Fruit fly (Drosophila melanogaster): ENCODE measurements around the gene CG3597.

Gene CG3597

DNA sequence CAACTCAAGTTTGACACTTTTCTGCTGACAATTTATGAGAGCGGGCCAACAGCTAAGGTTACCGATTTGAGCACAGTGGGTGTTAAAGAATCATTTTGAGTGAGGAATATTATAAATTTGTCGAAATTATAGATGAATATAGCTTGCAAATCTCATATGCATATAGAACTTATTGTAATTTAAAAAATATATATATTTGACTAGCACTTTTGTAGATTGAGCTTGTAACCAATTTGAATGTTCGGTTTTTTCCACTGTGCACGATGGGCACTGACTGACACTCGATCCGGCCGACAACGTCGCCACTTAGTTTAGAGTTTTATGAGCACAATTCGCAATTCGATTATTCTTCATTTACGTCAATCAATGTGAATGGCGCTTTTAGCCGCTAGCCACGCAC, 27.1 kb upstream of the CG3597 start (continued):
- TF ChIP-seq CrebB (tag; optimal IDR thresholded peaks at IDR 0.05) = no peak
- TF ChIP-seq Hey (tag; optimal IDR thresholded peaks at IDR 0.05) = no peak
- TF ChIP-seq unc-4 (GFP tag; IDR thresholded peaks at IDR 0.05; ENCODE audit: partially characterized antibody) = no peak
- TF ChIP-seq gsb-n (tag; optimal IDR thresholded peaks at IDR 0.05) = no peak
- no peak for TF ChIP-seq Chrac-16 (GFP tag; optimal IDR thresholded peaks at IDR 0.05)
- TF ChIP-seq bbx (GFP tag; IDR thresholded peaks at IDR 0.05; ENCODE audit: partially characterized antibody) = no peak
- no peak for TF ChIP-seq Hr78 (GFP tag; optimal IDR thresholded peaks at IDR 0.05)
- TF ChIP-seq H15 (GFP tag; IDR thresholded peaks at IDR 0.05) = no peak
- TF ChIP-seq jing (GFP tag; optimal IDR thresholded peaks at IDR 0.05) = no peak
- no peak for TF ChIP-seq mirr (GFP tag; optimal IDR thresholded peaks at IDR 0.05)
- no peak for TF ChIP-seq Antp (GFP tag; optimal IDR thresholded peaks at IDR 0.05)
- TF ChIP-seq CG17186 (GFP tag; optimal IDR thresholded peaks at IDR 0.05) = no peak
- TF ChIP-seq CG16813 (GFP tag; IDR thresholded peaks at IDR 0.05; ENCODE audit: partially characterized antibody) = no peak
- no peak for TF ChIP-seq Lpt (GFP tag; optimal IDR thresholded peaks at IDR 0.05)
- TF ChIP-seq CG16779 (GFP tag; IDR thresholded peaks at IDR 0.05) = no peak
- TF ChIP-seq fru (optimal IDR thresholded peaks at IDR 0.05) = no peak
- no peak for TF ChIP-seq CG15073 (GFP tag; optimal IDR thresholded peaks at IDR 0.05)
- TF ChIP-seq HLHmδ (GFP tag; optimal IDR thresholded peaks at IDR 0.05) = no peak
- TF ChIP-seq dan (GFP tag; IDR thresholded peaks at IDR 0.05) = no peak
- no peak for TF ChIP-seq ash1 (GFP tag; optimal IDR thresholded peaks at IDR 0.05)
- no peak for TF ChIP-seq da (GFP tag; optimal IDR thresholded peaks at IDR 0.05)
- TF ChIP-seq Hr51 (GFP tag; optimal IDR thresholded peaks at IDR 0.05) = peak in 1 of 2 experiments; percentile 27
- TF ChIP-seq CG6791 (GFP tag; IDR thresholded peaks at IDR 0.05; ENCODE audit: partially characterized antibody) = no peak
- TF ChIP-seq eyg (GFP tag; optimal IDR thresholded peaks at IDR 0.05) = no peak
- TF ChIP-seq kni (GFP tag; optimal IDR thresholded peaks at IDR 0.05) = no peak
- no peak for TF ChIP-seq knrl (GFP tag; IDR thresholded peaks at IDR 0.05; ENCODE audit: partially characterized antibody)
- no peak for TF ChIP-seq CG10654 (GFP tag; optimal IDR thresholded peaks at IDR 0.05)
- TF ChIP-seq Trl (optimal IDR thresholded peaks at IDR 0.05) = no peak
- TF ChIP-seq Trl (GFP tag; optimal IDR thresholded peaks at IDR 0.05) = no peak
- TF ChIP-seq CG8359 (GFP tag; optimal IDR thresholded peaks at IDR 0.05; ENCODE audit: borderline replicate concordance) = no peak
- TF ChIP-seq sima (GFP tag; optimal IDR thresholded peaks at IDR 0.05) = no peak
- no peak for TF ChIP-seq CG14014 (GFP tag; IDR thresholded peaks at IDR 0.05)
- TF ChIP-seq btn (GFP tag; optimal IDR thresholded peaks at IDR 0.05) = no peak
- TF ChIP-seq Sry-β (GFP tag; optimal IDR thresholded peaks at IDR 0.05) = no peak
- no peak for TF ChIP-seq tna (GFP tag; IDR thresholded peaks at IDR 0.05; ENCODE audit: partially characterized antibody)
- no peak for TF ChIP-seq Rfx (GFP tag; IDR thresholded peaks at IDR 0.05)
- no peak for TF ChIP-seq CG13894 (tag; optimal IDR thresholded peaks at IDR 0.05)
- TF ChIP-seq Six4 (GFP tag; optimal IDR thresholded peaks at IDR 0.05) = no peak
- TF ChIP-seq Aef1 (GFP tag; IDR thresholded peaks at IDR 0.05) = no peak
- TF ChIP-seq gce (GFP tag; IDR thresholded peaks at IDR 0.05) = no peak
- no peak for TF ChIP-seq Gug (GFP tag; IDR thresholded peaks at IDR 0.05)
- TF ChIP-seq mam (GFP tag; optimal IDR thresholded peaks at IDR 0.05) = no peak
- no peak for TF ChIP-seq maf-S (GFP tag; optimal IDR thresholded peaks at IDR 0.05)
- no peak for TF ChIP-seq CG33557 (GFP tag; optimal IDR thresholded peaks at IDR 0.05)
- TF ChIP-seq dpn (GFP tag; optimal IDR thresholded peaks at IDR 0.05) = no peak
- no peak for TF ChIP-seq CG5245 (GFP tag; optimal IDR thresholded peaks at IDR 0.05)
- no peak for TF ChIP-seq chif (GFP tag; optimal IDR thresholded peaks at IDR 0.05)
- no peak; the same call in 1 of the 2 replicates for TF ChIP-seq peb (GFP tag; IDR thresholded peaks at IDR 0.05)
- TF ChIP-seq en (GFP tag; optimal IDR thresholded peaks at IDR 0.05) = no peak
- no peak for TF ChIP-seq ci (GFP tag; IDR thresholded peaks at IDR 0.05)
- TF ChIP-seq CG6254 (GFP tag; optimal IDR thresholded peaks at IDR 0.05) = no peak
- TF ChIP-seq D19B (GFP tag; optimal IDR thresholded peaks at IDR 0.05) = no peak
